Worm (Caenorhabditis elegans): ENCODE results near the gene srj-27.
A peak's percentile ranks its signal among the peaks of the same experiment; 100 is the strongest.

The srj-27 gene

DNA sequence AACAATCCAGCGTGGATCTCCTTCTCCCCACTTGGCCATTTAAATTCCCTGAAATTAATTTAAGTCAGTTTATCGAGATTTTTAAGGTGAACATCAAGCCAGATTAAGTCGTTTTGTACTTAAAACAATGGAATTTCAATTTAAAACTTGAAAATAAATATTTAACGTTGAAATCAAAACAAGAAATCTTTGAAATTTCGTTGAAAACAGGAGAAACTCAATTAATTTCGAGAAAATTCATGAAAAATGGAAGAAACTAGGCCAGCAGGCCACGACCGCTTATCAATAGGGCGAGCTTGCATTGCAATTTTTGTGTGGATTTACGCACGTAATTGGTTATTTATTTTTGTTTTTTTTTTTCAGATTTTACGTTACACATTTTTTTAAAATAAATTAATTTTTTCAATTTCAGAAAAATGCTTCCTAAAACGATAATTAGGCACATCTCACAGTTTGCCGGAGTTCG is 41.9 kb downstream of the srj-27 start, which contains the start of the genes ahsa-1 and C01G10.7 (continued):
- no peak for TF ChIP-seq pat-9 (tag; optimal IDR thresholded peaks at IDR 0.05)
- TF ChIP-seq fax-1 (tag; optimal IDR thresholded peaks at IDR 0.05) = peak; percentile 67
- TF ChIP-seq pqm-1 (tag; optimal IDR thresholded peaks at IDR 0.05) = peak; percentile 93
- TF ChIP-seq nfya-1 (tag; optimal IDR thresholded peaks at IDR 0.05) = peak; percentile 83
- TF ChIP-seq ceh-6 (GFP tag; optimal IDR thresholded peaks at IDR 0.05) = no peak
- peak; percentile 48 for TF ChIP-seq ahr-1 (tag; optimal IDR thresholded peaks at IDR 0.05)
- TF ChIP-seq fkh-6 (tag; optimal IDR thresholded peaks at IDR 0.05) = peak; percentile 62
- peak; percentile 76 for TF ChIP-seq elt-2 (tag; optimal IDR thresholded peaks at IDR 0.05)
- peak; percentile 96 for TF ChIP-seq tbx-2 (tag; optimal IDR thresholded peaks at IDR 0.05)
- peak; percentile 31 for TF ChIP-seq pha-2 (tag; optimal IDR thresholded peaks at IDR 0.05)
- TF ChIP-seq Y22D7AL.16 (tag; optimal IDR thresholded peaks at IDR 0.05) = no peak
- TF ChIP-seq che-1 (tag; optimal IDR thresholded peaks at IDR 0.05) = no peak
- TF ChIP-seq hlh-15 (tag; optimal IDR thresholded peaks at IDR 0.05) = no peak
- TF ChIP-seq unc-3 (GFP tag; conservative IDR thresholded peaks at IDR 0.05) = peak; percentile 40; the same call in 1 of the 2 replicates
- TF ChIP-seq unc-3 (tag; optimal IDR thresholded peaks at IDR 0.05) = peak; percentile 0
- TF ChIP-seq hlh-6 (tag; optimal IDR thresholded peaks at IDR 0.05) = peak; percentile 15
- no peak for TF ChIP-seq C38D4.7 (GFP tag; optimal IDR thresholded peaks at IDR 0.05)
- TF ChIP-seq ceh-48 (tag; optimal IDR thresholded peaks at IDR 0.05) = peak; percentile 29
- TF ChIP-seq unc-55 (GFP tag; optimal IDR thresholded peaks at IDR 0.05) = no peak
- TF ChIP-seq zip-5 (tag; optimal IDR thresholded peaks at IDR 0.05) = peak; percentile 76
- no peak for TF ChIP-seq K09A11.1 (tag; optimal IDR thresholded peaks at IDR 0.05; ENCODE audit: insufficient read depth)
- TF ChIP-seq lim-6 (tag; optimal IDR thresholded peaks at IDR 0.05) = peak; percentile 89
- peak; percentile 35 for TF ChIP-seq madf-2 (tag; optimal IDR thresholded peaks at IDR 0.05)
- TF ChIP-seq hlh-13 (GFP tag; optimal IDR thresholded peaks at IDR 0.05) = peak; percentile 28
- TF ChIP-seq sox-4 (tag; optimal IDR thresholded peaks at IDR 0.05) = no peak
- TF ChIP-seq lin-11 (tag; optimal IDR thresholded peaks at IDR 0.05) = no peak
- peak; percentile 84 for TF ChIP-seq ref-2 (tag; optimal IDR thresholded peaks at IDR 0.05)
- TF ChIP-seq ama-1 (optimal IDR thresholded peaks at IDR 0.05) = no peak
- TF ChIP-seq npax-4 (tag; optimal IDR thresholded peaks at IDR 0.05) = no peak
- TF ChIP-seq dmd-4 (tag; optimal IDR thresholded peaks at IDR 0.05; ENCODE audit: borderline replicate concordance) = no peak
- TF ChIP-seq nhr-232 (tag; optimal IDR thresholded peaks at IDR 0.05) = no peak
- TF ChIP-seq nhr-11 (tag; optimal IDR thresholded peaks at IDR 0.05) = no peak
- peak; percentile 68 for TF ChIP-seq ceh-34 (tag; optimal IDR thresholded peaks at IDR 0.05)
- TF ChIP-seq K02D7.2 (tag; optimal IDR thresholded peaks at IDR 0.05) = no peak
- TF ChIP-seq ceh-19 (GFP tag; optimal IDR thresholded peaks at IDR 0.05) = peak; percentile 21
- TF ChIP-seq odd-2 (tag; optimal IDR thresholded peaks at IDR 0.05) = no peak
- peak; percentile 10 for TF ChIP-seq syd-9 (tag; optimal IDR thresholded peaks at IDR 0.05)
- peak; percentile 63 for TF ChIP-seq ttx-3 (tag; optimal IDR thresholded peaks at IDR 0.05)
- TF ChIP-seq T23F11.4 (GFP tag; optimal IDR thresholded peaks at IDR 0.05) = no peak
- peak; percentile 15 for TF ChIP-seq gmeb-2 (tag; optimal IDR thresholded peaks at IDR 0.05)

DNA sequence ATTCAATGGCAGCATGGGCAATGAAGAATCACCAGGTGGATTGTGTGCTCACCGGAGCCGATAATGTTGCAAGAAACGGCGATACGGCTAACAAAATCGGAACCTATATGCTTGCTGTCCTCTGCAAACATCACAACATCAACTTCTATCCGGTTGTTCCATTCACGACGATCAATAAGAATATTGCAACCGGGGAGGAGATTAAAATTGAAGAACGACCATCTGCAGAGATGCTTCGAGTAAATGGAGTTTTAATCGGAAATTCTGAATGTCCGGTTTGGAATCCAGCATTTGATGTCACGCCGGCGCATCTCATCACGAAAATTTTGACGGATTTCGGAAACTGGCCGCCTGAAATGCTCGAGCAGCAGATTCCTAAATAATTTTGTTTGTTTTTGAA is 43.7 kb downstream of the srj-27 start:
- no peak for TF ChIP-seq npax-4 (tag; optimal IDR thresholded peaks at IDR 0.05)
- no peak for TF ChIP-seq ceh-6 (GFP tag; optimal IDR thresholded peaks at IDR 0.05)
- no peak for TF ChIP-seq ceh-2 (tag; optimal IDR thresholded peaks at IDR 0.05)
- TF ChIP-seq C38D4.7 (GFP tag; optimal IDR thresholded peaks at IDR 0.05) = no peak
- TF ChIP-seq ama-1 (optimal IDR thresholded peaks at IDR 0.05) = no peak
- no peak for TF ChIP-seq K09A11.1 (tag; optimal IDR thresholded peaks at IDR 0.05; ENCODE audit: insufficient read depth)
- TF ChIP-seq pha-2 (tag; optimal IDR thresholded peaks at IDR 0.05) = no peak
- no peak for TF ChIP-seq hlh-6 (tag; optimal IDR thresholded peaks at IDR 0.05)
- no peak for TF ChIP-seq sox-2 (GFP tag; IDR thresholded peaks at IDR 0.05)
- no peak for TF ChIP-seq Y22D7AL.16 (tag; optimal IDR thresholded peaks at IDR 0.05)
- TF ChIP-seq odd-2 (tag; optimal IDR thresholded peaks at IDR 0.05) = no peak
- no peak for TF ChIP-seq elt-2 (tag; optimal IDR thresholded peaks at IDR 0.05)
- TF ChIP-seq ceh-9 (tag; optimal IDR thresholded peaks at IDR 0.05) = no peak
